Worm (Caenorhabditis elegans) whole organism, L4 larva: ENCODE data around the gene sri-19.

ENCODE experiments used
- F37D6.2 ChIP-seq: sonication (generic microtip); optimal IDR thresholded peaks from 2 replicates; lab custom pipeline; 2016; ENCODE audit warnings: mild to moderate bottlenecking, missing genetic modification characterization, missing compliant biosample characterization
- F49E8.2 ChIP-seq: sonication (generic microtip); optimal IDR thresholded peaks from 2 replicates; lab custom pipeline; 2016; ENCODE audit warnings: missing compliant biosample characterization, mild to moderate bottlenecking, missing genetic modification characterization, borderline replicate concordance
- T26A8.4 ChIP-seq: fragments of 200-800 bp; sonication (Bioruptor generic); IDR thresholded peaks from 2 replicates; pipeline ENCODE4 v1.3.6; 2022; ENCODE audit warnings: missing genetic modification characterization, missing compliant biosample characterization
- Y5F2A.4 ChIP-seq: fragments of 200-800 bp; sonication (Bioruptor generic); optimal IDR thresholded peaks from 2 replicates; lab custom pipeline; 2018; ENCODE audit warnings: mild to moderate bottlenecking, missing genetic modification characterization, missing compliant biosample characterization
- ama-1 ChIP-seq: fragments of 150-350 bp; optimal IDR thresholded peaks from 2 replicates; lab custom pipeline; 2014; ENCODE audit warnings: inconsistent platforms, mixed read lengths
- ceh-20 ChIP-seq: fragments of 200-800 bp; sonication (Bioruptor generic); IDR thresholded peaks from 2 replicates; pipeline ENCODE4 v1.3.6; 2022; ENCODE audit warnings: missing genetic modification reagents, missing genetic modification characterization, missing compliant biosample characterization
- ceh-28 ChIP-seq: fragments of 150-350 bp; optimal IDR thresholded peaks from 2 replicates; lab custom pipeline; 2014; ENCODE audit warnings: missing biosample characterization, missing genetic modification reagents, missing genetic modification characterization
- ceh-32 ChIP-seq: sonication (generic microtip); optimal IDR thresholded peaks from 2 replicates; lab custom pipeline; 2016; ENCODE audit warnings: mild to moderate bottlenecking, missing genetic modification characterization, missing compliant biosample characterization; ENCODE audit not compliant: poor library complexity
- ceh-44 ChIP-seq: fragments of 200-800 bp; sonication (Bioruptor generic); IDR thresholded peaks from 2 replicates; pipeline ENCODE4 v1.3.6; 2022; ENCODE audit warnings: missing genetic modification reagents, missing genetic modification characterization, missing compliant biosample characterization
- cey-2 ChIP-seq: sonication (generic microtip); optimal IDR thresholded peaks from 3 replicates; lab custom pipeline; 2017; ENCODE audit warnings: missing genetic modification characterization, mild to moderate bottlenecking, missing compliant biosample characterization, antibody characterized with exemption, borderline replicate concordance; ENCODE audit not compliant: insufficient read depth
- daf-16 ChIP-seq, 3 experiments: sonication (generic microtip); optimal IDR thresholded peaks; 2 replicates each; lab custom pipeline; 2016 to 2017; ENCODE audit warnings: missing genetic modification characterization in 3 of 3, missing genetic modification reagents in 3 of 3, mild to moderate bottlenecking in 2 of 3, missing compliant biosample characterization in 2 of 3, missing biosample characterization in 1 of 3, moderate library complexity in 1 of 3
- daf-8 ChIP-seq: fragments of 200-800 bp; sonication (Bioruptor generic); IDR thresholded peaks from 2 replicates; pipeline ENCODE4 v1.3.6; 2022; ENCODE audit warnings: missing genetic modification characterization, missing compliant biosample characterization
- dmd-6 ChIP-seq: fragments of 200-800 bp; sonication (Bioruptor generic); IDR thresholded peaks from 2 replicates; pipeline ENCODE4 v1.3.6; 2022; ENCODE audit warnings: missing genetic modification reagents, missing genetic modification characterization, missing compliant biosample characterization
- dpl-1 ChIP-seq: fragments of 150-350 bp; optimal IDR thresholded peaks from 2 replicates; lab custom pipeline; 2014; ENCODE audit warnings: missing biosample characterization, missing genetic modification reagents, missing genetic modification characterization
- dve-1 ChIP-seq: sonication (generic microtip); optimal IDR thresholded peaks from 2 replicates; lab custom pipeline; 2017; ENCODE audit warnings: antibody characterized with exemption, mild to moderate bottlenecking, missing genetic modification characterization, missing compliant biosample characterization; ENCODE audit not compliant: insufficient read depth
- egl-27 ChIP-seq: sonication (generic microtip); optimal IDR thresholded peaks from 3 replicates; lab custom pipeline; 2017; ENCODE audit warnings: missing biosample characterization, missing genetic modification reagents, missing genetic modification characterization
- egl-43 ChIP-seq: fragments of 200-800 bp; sonication (Bioruptor generic); IDR thresholded peaks from 2 replicates; pipeline ENCODE4 v1.3.6; 2022; ENCODE audit warnings: missing genetic modification reagents, missing genetic modification characterization, missing compliant biosample characterization
- fkh-10 ChIP-seq: fragments of 150-350 bp; optimal IDR thresholded peaks from 2 replicates; lab custom pipeline; 2014; ENCODE audit warnings: missing biosample characterization, missing genetic modification reagents, missing genetic modification characterization
- fos-1 ChIP-seq: fragments of 150-350 bp; optimal IDR thresholded peaks from 2 replicates; lab custom pipeline; 2014; ENCODE audit warnings: missing biosample characterization, missing genetic modification characterization
- gei-8 ChIP-seq: fragments of 200-800 bp; sonication (Bioruptor generic); optimal IDR thresholded peaks from 2 replicates; lab custom pipeline; 2018; ENCODE audit warnings: mild to moderate bottlenecking, missing genetic modification characterization, missing compliant biosample characterization
- hif-1 ChIP-seq, 2 experiments: sonication (generic microtip); optimal IDR thresholded peaks; 2 replicates each; lab custom pipeline; 2016 to 2017; ENCODE audit warnings: missing compliant biosample characterization in 2 of 2, missing genetic modification characterization in 2 of 2, missing genetic modification reagents in 2 of 2, missing genotype in 2 of 2, mild to moderate bottlenecking in 1 of 2
- hlh-11 ChIP-seq: fragments of 200-800 bp; sonication (Bioruptor generic); optimal IDR thresholded peaks from 2 replicates; lab custom pipeline; 2018; ENCODE audit warnings: mild to moderate bottlenecking, missing genetic modification characterization, missing compliant biosample characterization
- hmg-1.1 ChIP-seq: fragments of 200-800 bp; sonication (Bioruptor generic); IDR thresholded peaks from 2 replicates; pipeline ENCODE4 v1.3.6; 2022; ENCODE audit warnings: missing genetic modification reagents, missing genetic modification characterization, missing compliant biosample characterization
- lin-1 ChIP-seq: fragments of 200-800 bp; sonication (Bioruptor generic); IDR thresholded peaks from 2 replicates; pipeline ENCODE4 v1.3.6; 2022; ENCODE audit warnings: missing genetic modification reagents, missing genetic modification characterization, missing compliant biosample characterization
- lin-13 ChIP-seq: fragments of 150-350 bp; optimal IDR thresholded peaks from 2 replicates; lab custom pipeline; 2014; ENCODE audit warnings: missing biosample characterization, missing genetic modification reagents, missing genetic modification characterization
- lin-15B ChIP-seq: fragments of 150-350 bp; sonication (generic microtip); optimal IDR thresholded peaks from 3 replicates; lab custom pipeline; 2014; ENCODE audit warnings: missing biosample characterization, missing genetic modification characterization
- lin-38 ChIP-seq: fragments of 200-800 bp; sonication (Bioruptor generic); IDR thresholded peaks from 2 replicates; pipeline ENCODE4 v1.3.6; 2022; ENCODE audit warnings: missing genetic modification reagents, missing genetic modification characterization, missing compliant biosample characterization
- lin-39 ChIP-seq: fragments of 150-350 bp; optimal IDR thresholded peaks from 2 replicates; lab custom pipeline; 2014; ENCODE audit warnings: missing biosample characterization, missing genetic modification reagents, missing genetic modification characterization
- lir-3 ChIP-seq: sonication (generic microtip); optimal IDR thresholded peaks from 2 replicates; lab custom pipeline; 2016; ENCODE audit warnings: mild to moderate bottlenecking, missing genetic modification characterization, missing compliant biosample characterization
- madf-9 ChIP-seq: fragments of 200-800 bp; sonication (Bioruptor generic); conservative IDR thresholded peaks from 2 replicates; pipeline ENCODE4 v1.3.6; 2022; ENCODE audit warnings: missing genetic modification reagents, missing genetic modification characterization, missing compliant biosample characterization
- mdt-29 ChIP-seq: fragments of 200-800 bp; sonication (Bioruptor generic); IDR thresholded peaks from 2 replicates; pipeline ENCODE4 v1.3.6; 2022; ENCODE audit warnings: missing genetic modification reagents, missing genetic modification characterization, missing compliant biosample characterization
- mep-1 ChIP-seq: fragments of 150-350 bp; sonication (generic microtip); optimal IDR thresholded peaks from 3 replicates; lab custom pipeline; 2014; ENCODE audit warnings: missing biosample characterization, missing genetic modification characterization
- nhr-11 ChIP-seq: fragments of 150-350 bp; optimal IDR thresholded peaks from 2 replicates; lab custom pipeline; 2014; ENCODE audit warnings: missing biosample characterization, missing genetic modification characterization
- nhr-25 ChIP-seq: sonication (generic microtip); optimal IDR thresholded peaks from 2 replicates; lab custom pipeline; 2017; ENCODE audit warnings: missing genetic modification characterization, mild to moderate bottlenecking, missing compliant biosample characterization, antibody characterized with exemption, moderate library complexity, borderline replicate concordance; ENCODE audit not compliant: insufficient read depth
- nhr-41 ChIP-seq: fragments of 200-800 bp; sonication (Bioruptor generic); IDR thresholded peaks from 2 replicates; pipeline ENCODE4 v1.3.6; 2022; ENCODE audit warnings: missing genetic modification reagents, missing genetic modification characterization, missing compliant biosample characterization
- nhr-42 ChIP-seq: fragments of 200-800 bp; sonication (Bioruptor generic); IDR thresholded peaks from 2 replicates; pipeline ENCODE4 v1.3.6; 2022; ENCODE audit warnings: missing genetic modification characterization, missing compliant biosample characterization
- nhr-48 ChIP-seq: sonication (generic microtip); optimal IDR thresholded peaks from 2 replicates; lab custom pipeline; 2016; ENCODE audit warnings: mild to moderate bottlenecking, missing genetic modification characterization, missing compliant biosample characterization
- nhr-6 ChIP-seq: fragments of 150-350 bp; optimal IDR thresholded peaks from 2 replicates; lab custom pipeline; 2014; ENCODE audit warnings: missing biosample characterization, missing genetic modification characterization
- pha-4 ChIP-seq, 2 experiments: fragments of 150-350 bp in 1 of 2; fragments of 200-800 bp in 1 of 2; sonication (Bioruptor generic) in 1 of 2; IDR thresholded peaks in 1 of 2; optimal IDR thresholded peaks in 1 of 2; 2 replicates each; pipeline versions ENCODE4 v1.3.6 to Lab custom; 2014 to 2022; ENCODE audit warnings: missing genetic modification characterization in 2 of 2, missing genetic modification reagents in 2 of 2, missing biosample characterization in 1 of 2, missing compliant biosample characterization in 1 of 2
- php-3 ChIP-seq: fragments of 200-800 bp; sonication (Bioruptor generic); IDR thresholded peaks from 2 replicates; pipeline ENCODE4 v1.3.6; 2022; ENCODE audit warnings: missing genetic modification reagents, missing genetic modification characterization, missing compliant biosample characterization
- rbr-2 ChIP-seq: sonication (generic microtip); optimal IDR thresholded peaks from 2 replicates; lab custom pipeline; 2016; ENCODE audit warnings: missing genotype, missing genetic modification characterization, missing compliant biosample characterization
- saeg-2 ChIP-seq: fragments of 200-800 bp; sonication (Bioruptor generic); IDR thresholded peaks from 2 replicates; pipeline ENCODE4 v1.3.6; 2022; ENCODE audit warnings: missing genetic modification reagents, missing genetic modification characterization, missing compliant biosample characterization
- snpc-1.2 ChIP-seq: fragments of 200-800 bp; sonication (Bioruptor generic); IDR thresholded peaks from 2 replicates; pipeline ENCODE4 v1.3.6; 2022; ENCODE audit warnings: missing genetic modification reagents, missing genetic modification characterization, missing compliant biosample characterization
- spr-3 ChIP-seq: fragments of 200-800 bp; sonication (Bioruptor generic); optimal IDR thresholded peaks from 2 replicates; lab custom pipeline; 2018; ENCODE audit warnings: mild to moderate bottlenecking, missing genetic modification characterization, missing compliant biosample characterization
- vab-7 ChIP-seq: fragments of 200-800 bp; sonication (Bioruptor generic); IDR thresholded peaks from 2 replicates; pipeline ENCODE4 v1.3.6; 2022; ENCODE audit warnings: missing genetic modification reagents, missing genetic modification characterization, missing compliant biosample characterization
- zag-1 ChIP-seq: fragments of 150-350 bp; optimal IDR thresholded peaks from 2 replicates; lab custom pipeline; 2014; ENCODE audit warnings: missing biosample characterization, missing genetic modification characterization
- zip-11 ChIP-seq: fragments of 200-800 bp; sonication (Bioruptor generic); IDR thresholded peaks from 2 replicates; pipeline ENCODE4 v1.3.6; 2022; ENCODE audit warnings: missing genetic modification characterization, missing compliant biosample characterization
- zip-2 ChIP-seq: fragments of 150-350 bp; optimal IDR thresholded peaks from 2 replicates; lab custom pipeline; 2014; ENCODE audit warnings: missing biosample characterization, missing genetic modification characterization
- ztf-7 ChIP-seq: fragments of 150-350 bp; optimal IDR thresholded peaks from 2 replicates; lab custom pipeline; 2014; ENCODE audit warnings: missing biosample characterization, missing genetic modification characterization

The sri-19 gene

ce11 chrIV:10933062-10933552, 25.1 kb upstream of the sri-19 start, which contains the start of the genes dnc-1 and lsm-7 (continued):
- TF ChIP-seq egl-27 (tag; lab: Kevin White, UChicago) (no peak), T26A8.4 (GFP tag; lab: Robert Waterston, UW) (peak; percentile 39), nhr-41 (GFP tag; lab: Robert Waterston, UW) (no peak), gei-8 (GFP tag; lab: Kevin White, UChicago) (no peak), php-3 (GFP tag; lab: Robert Waterston, UW) (no peak), hlh-11 (tag; lab: Kevin White, UChicago) (peak; percentile 79), vab-7 (GFP tag; lab: Robert Waterston, UW) (no peak), nhr-6 (tag; lab: Kevin White, UChicago) (peak; percentile 65), mdt-29 (GFP tag; lab: Robert Waterston, UW) (peak; percentile 25; the same call in 1 of the 2 replicates), ztf-7 (tag; lab: Kevin White, UChicago) (peak; percentile 5), madf-9 (GFP tag; lab: Robert Waterston, UW) (peak; percentile 61), mep-1 (tag; lab: Kevin White, UChicago) (peak; percentile 88), spr-3 (GFP tag; lab: Kevin White, UChicago) (no peak), ceh-20 (peak; percentile 65), nhr-42 (GFP tag; lab: Robert Waterston, UW) (no peak), pha-4 (GFP tag; IDR thresholded peaks at IDR 0.05; lab: Robert Waterston, UW) (no peak; the same call in 1 of the 2 replicates), pha-4 (tag; optimal IDR thresholded peaks at IDR 0.05; lab: Kevin White, UChicago) (peak; percentile 15), zip-2 (tag; lab: Kevin White, UChicago) (no peak), egl-43 (GFP tag; lab: Robert Waterston, UW) (0 out of 2 replicates have a peak, but pooled peaks have one; percentile 35), rbr-2 (tag; lab: Kevin White, UChicago) (no peak), hmg-1.1 (GFP tag; lab: Robert Waterston, UW) (peak; percentile 72), lin-39 (tag; lab: Kevin White, UChicago) (no peak), dmd-6 (GFP tag; lab: Robert Waterston, UW) (peak; percentile 71), fos-1 (tag; lab: Kevin White, UChicago) (no peak), fkh-10 (peak; percentile 63), daf-8 (GFP tag; lab: Robert Waterston, UW) (no peak), ceh-32 (tag; lab: Kevin White, UChicago) (no peak), ceh-28 (no peak), dve-1 (tag; lab: Kevin White, UChicago) (peak; percentile 79), nhr-25 (tag; lab: Kevin White, UChicago) (peak; percentile 2), lin-15B (no peak), snpc-1.2 (GFP tag; lab: Robert Waterston, UW) (peak; percentile 55; the same call in 1 of the 2 replicates), Y5F2A.4 (GFP tag; lab: Kevin White, UChicago) (no peak), F49E8.2 (tag; lab: Kevin White, UChicago) (no peak), nhr-48 (no peak), ceh-44 (GFP tag; lab: Robert Waterston, UW) (peak; percentile 79), nhr-11 (tag; lab: Kevin White, UChicago) (peak; percentile 41), lin-1 (GFP tag; lab: Robert Waterston, UW) (peak; percentile 45; the same call in 1 of the 2 replicates), dpl-1 (GFP tag; lab: Kevin White, UChicago) (peak; percentile 76), F37D6.2 (tag; lab: Kevin White, UChicago) (peak; percentile 5), zip-11 (GFP tag; lab: Robert Waterston, UW) (no peak), saeg-2 (GFP tag; lab: Robert Waterston, UW) (no peak), daf-16 (GFP tag; optimal IDR thresholded peaks at IDR 0.05; lab: Kevin White, UChicago) (no peak), daf-16 (tag; optimal IDR thresholded peaks at IDR 0.05; lab: Kevin White, UChicago) (peak; percentile 82), hif-1 (tag; optimal IDR thresholded peaks at IDR 0.05; lab: Kevin White, UChicago) (peak in 1 of 2 experiments; percentile 66), ama-1 (lab: Kevin White, UChicago) (peak; percentile 8), cey-2 (tag; lab: Kevin White, UChicago) (no peak), lin-13 (GFP tag; lab: Kevin White, UChicago) (peak; percentile 57), lir-3 (tag; lab: Kevin White, UChicago) (no peak), lin-38 (GFP tag; lab: Robert Waterston, UW) (peak; percentile 74), zag-1 (tag; lab: Kevin White, UChicago) (no peak)
